Fruit fly (Drosophila melanogaster) whole organism, embryonic: ENCODE measurements around the gene SC35.
A peak's percentile ranks its signal among the peaks of the same experiment; 100 is the strongest.

Experiments used
- Adf1 ChIP-seq: fragments of 200-800 bp; sonication (Bioruptor generic); IDR thresholded peaks from 2 replicates; pipeline ENCODE4 v1.3.6; 2022; ENCODE audit warnings: missing biosample characterization, missing genetic modification characterization
- BEAF-32 ChIP-seq: fragments of 200-800 bp; sonication (Bioruptor generic); optimal IDR thresholded peaks from 3 replicates; lab custom pipeline; 2017; ENCODE audit warnings: missing biosample characterization, missing genetic modification characterization, mild to moderate bottlenecking, moderate library complexity, missing genetic modification reagents
- CG11093 ChIP-seq: fragments of 200-800 bp; sonication (Bioruptor generic); IDR thresholded peaks from 3 replicates; pipeline ENCODE4 v1.3.6; 2022; ENCODE audit warnings: missing biosample characterization, missing genetic modification characterization
- CG12155 ChIP-seq: fragments of 200-800 bp; sonication (Bioruptor generic); optimal IDR thresholded peaks from 3 replicates; lab custom pipeline; 2016; ENCODE audit warnings: missing biosample characterization, missing genetic modification characterization
- CG13287 ChIP-seq: fragments of 200-800 bp; sonication (Bioruptor generic); IDR thresholded peaks from 2 replicates; pipeline ENCODE4 v1.3.6; 2022; ENCODE audit warnings: missing biosample characterization, missing genetic modification characterization; ENCODE audit not compliant: partially characterized antibody
- CG14710 ChIP-seq: fragments of 200-800 bp; sonication (Bioruptor generic); optimal IDR thresholded peaks from 3 replicates; lab custom pipeline; 2019; ENCODE audit warnings: missing biosample characterization, mild to moderate bottlenecking, missing genetic modification characterization, moderate library complexity
- CG1602 ChIP-seq: fragments of 200-800 bp; sonication (Bioruptor generic); optimal IDR thresholded peaks from 3 replicates; lab custom pipeline; 2016; ENCODE audit warnings: missing biosample characterization, missing genetic modification characterization
- CG17385 ChIP-seq: fragments of 200-800 bp; sonication (Bioruptor generic); optimal IDR thresholded peaks from 3 replicates; lab custom pipeline; 2018; ENCODE audit warnings: missing biosample characterization, mild to moderate bottlenecking, missing genetic modification characterization
- CG17829 ChIP-seq: fragments of 200-800 bp; optimal IDR thresholded peaks from 2 replicates; lab custom pipeline; 2019; ENCODE audit warnings: missing biosample characterization, mild to moderate bottlenecking, missing genetic modification characterization, moderate library complexity
- CG18011 ChIP-seq: fragments of 200-800 bp; sonication (Bioruptor generic); optimal IDR thresholded peaks from 2 replicates; lab custom pipeline; 2017; ENCODE audit warnings: missing biosample characterization, missing genetic modification characterization, mild to moderate bottlenecking, moderate library complexity, missing genotype
- CG30020 ChIP-seq: fragments of 200-800 bp; optimal IDR thresholded peaks from 2 replicates; lab custom pipeline; 2019; ENCODE audit warnings: missing biosample characterization, mild to moderate bottlenecking, missing genetic modification characterization, moderate library complexity
- CG31365 ChIP-seq: fragments of 200-800 bp; sonication (Bioruptor generic); optimal IDR thresholded peaks from 2 replicates; lab custom pipeline; 2018; ENCODE audit warnings: missing biosample characterization, mild to moderate bottlenecking, missing genetic modification characterization
- CG3281 ChIP-seq: fragments of 200-800 bp; sonication (Bioruptor generic); optimal IDR thresholded peaks from 3 replicates; lab custom pipeline; 2017; ENCODE audit warnings: missing biosample characterization, mild to moderate bottlenecking, missing genetic modification characterization
- CG4854 ChIP-seq: fragments of 200-800 bp; sonication (Bioruptor generic); optimal IDR thresholded peaks from 2 replicates; lab custom pipeline; 2016; ENCODE audit warnings: missing biosample characterization, missing genetic modification characterization, inconsistent platforms
- CG6683 ChIP-seq: fragments of 200-800 bp; sonication (Bioruptor generic); optimal IDR thresholded peaks from 2 replicates; lab custom pipeline; 2017; ENCODE audit warnings: missing biosample characterization, mild to moderate bottlenecking, missing genetic modification characterization, missing genetic modification reagents
- CG6765 ChIP-seq: fragments of 200-800 bp; sonication (Bioruptor generic); optimal IDR thresholded peaks from 3 replicates; lab custom pipeline; 2017; ENCODE audit warnings: missing biosample characterization, mild to moderate bottlenecking, missing genetic modification characterization
- CG6813 ChIP-seq: fragments of 200-800 bp; sonication (Bioruptor generic); optimal IDR thresholded peaks from 2 replicates; lab custom pipeline; 2017; ENCODE audit warnings: missing biosample characterization, missing genetic modification characterization, mild to moderate bottlenecking, moderate library complexity, missing genetic modification reagents
- CG8765 ChIP-seq: fragments of 200-800 bp; sonication (Bioruptor generic); IDR thresholded peaks from 2 replicates; pipeline ENCODE4 v1.3.6; 2022; ENCODE audit warnings: missing biosample characterization, missing genetic modification characterization
- Dbx ChIP-seq: fragments of 200-800 bp; sonication (Bioruptor generic); IDR thresholded peaks from 3 replicates; pipeline ENCODE4 v1.3.6; 2022; ENCODE audit warnings: missing biosample characterization, missing genetic modification characterization
- Doc2 ChIP-seq: fragments of 200-800 bp; sonication (Bioruptor generic); IDR thresholded peaks from 2 replicates; pipeline ENCODE4 v1.3.6; 2022; ENCODE audit warnings: missing biosample characterization, missing genetic modification characterization
- Doc3 ChIP-seq: fragments of 200-800 bp; sonication (Bioruptor generic); IDR thresholded peaks from 3 replicates; pipeline ENCODE4 v1.3.6; 2022; ENCODE audit warnings: missing biosample characterization, missing genetic modification characterization; ENCODE audit not compliant: partially characterized antibody
- HLH4C ChIP-seq: fragments of 200-800 bp; sonication (Bioruptor generic); IDR thresholded peaks from 3 replicates; pipeline ENCODE4 v1.3.6; 2022; ENCODE audit warnings: missing biosample characterization, missing genetic modification characterization; ENCODE audit not compliant: partially characterized antibody
- MBD-R2 ChIP-seq: fragments of 200-800 bp; sonication (Bioruptor generic); IDR thresholded peaks from 2 replicates; pipeline ENCODE4 v1.3.6; 2022; ENCODE audit warnings: missing biosample characterization, missing genetic modification characterization
- Med ChIP-seq: fragments of 200-800 bp; sonication (Bioruptor generic); peaks from one replicate; lab custom pipeline; 2016; ENCODE audit warnings: missing biosample characterization, missing genetic modification characterization, mild to moderate bottlenecking, inconsistent platforms, moderate library complexity
- Meics ChIP-seq: fragments of 200-800 bp; sonication (Bioruptor generic); optimal IDR thresholded peaks from 2 replicates; lab custom pipeline; 2017; ENCODE audit warnings: missing biosample characterization, mild to moderate bottlenecking, missing genetic modification characterization
- NFAT ChIP-seq: fragments of 200-800 bp; sonication (Bioruptor generic); IDR thresholded peaks from 2 replicates; pipeline ENCODE4 v1.3.6; 2022; ENCODE audit warnings: missing biosample characterization, missing genetic modification characterization
- NK7.1 ChIP-seq: fragments of 200-800 bp; sonication (Bioruptor generic); optimal IDR thresholded peaks from 3 replicates; lab custom pipeline; 2016; ENCODE audit warnings: missing biosample characterization, missing genetic modification characterization
- NfI ChIP-seq: fragments of 200-800 bp; sonication (Bioruptor generic); optimal IDR thresholded peaks from 3 replicates; lab custom pipeline; 2018; ENCODE audit warnings: missing biosample characterization, mild to moderate bottlenecking, missing genetic modification characterization, moderate library complexity
- PHDP ChIP-seq: fragments of 200-800 bp; sonication (Bioruptor generic); optimal IDR thresholded peaks from 3 replicates; lab custom pipeline; 2018; ENCODE audit warnings: missing biosample characterization, mild to moderate bottlenecking, missing genetic modification characterization, moderate library complexity
- bigmax ChIP-seq: fragments of 200-800 bp; sonication (Bioruptor generic); optimal IDR thresholded peaks from 2 replicates; lab custom pipeline; 2018; ENCODE audit warnings: missing biosample characterization, mild to moderate bottlenecking, missing genetic modification characterization
- bowl ChIP-seq: fragments of 200-800 bp; sonication (Bioruptor generic); IDR thresholded peaks from 2 replicates; pipeline ENCODE4 v1.3.6; 2022; ENCODE audit warnings: missing biosample characterization, missing genetic modification characterization
- croc ChIP-seq: fragments of 200-800 bp; sonication (Bioruptor generic); conservative IDR thresholded peaks from 3 replicates; pipeline ENCODE4 v1.3.6; 2022; ENCODE audit warnings: missing biosample characterization, missing genetic modification characterization
- dm ChIP-seq: fragments of 200-800 bp; sonication (Bioruptor generic); optimal IDR thresholded peaks from 3 replicates; lab custom pipeline; 2016; ENCODE audit warnings: missing biosample characterization, missing genetic modification characterization
- grau ChIP-seq: fragments of 200-800 bp; optimal IDR thresholded peaks from 3 replicates; lab custom pipeline; 2019; ENCODE audit warnings: missing biosample characterization, mild to moderate bottlenecking, missing genetic modification characterization, moderate library complexity
- hbn ChIP-seq: fragments of 200-800 bp; sonication (Bioruptor generic); IDR thresholded peaks from 2 replicates; pipeline ENCODE4 v1.3.6; 2022; ENCODE audit warnings: missing biosample characterization, missing genetic modification characterization; ENCODE audit not compliant: partially characterized antibody
- mirr ChIP-seq: fragments of 200-800 bp; sonication (Bioruptor generic); optimal IDR thresholded peaks from 3 replicates; lab custom pipeline; 2018; ENCODE audit warnings: missing biosample characterization, mild to moderate bottlenecking, missing genetic modification characterization
- nerfin-1 ChIP-seq: fragments of 200-800 bp; sonication (Bioruptor generic); optimal IDR thresholded peaks from 3 replicates; lab custom pipeline; 2019; ENCODE audit warnings: missing biosample characterization, mild to moderate bottlenecking, missing genetic modification characterization, moderate library complexity
- nmo ChIP-seq: fragments of 200-800 bp; sonication (Bioruptor generic); optimal IDR thresholded peaks from 2 replicates; lab custom pipeline; 2018; ENCODE audit warnings: missing biosample characterization, mild to moderate bottlenecking, missing genetic modification characterization, moderate library complexity
- onecut ChIP-seq: fragments of 200-800 bp; sonication (Bioruptor generic); IDR thresholded peaks from 2 replicates; pipeline ENCODE4 v1.3.6; 2022; ENCODE audit warnings: missing biosample characterization, missing genetic modification characterization
- prd ChIP-seq, 3 experiments: fragments of >200 bp in 2 of 3; fragments of 200-800 bp in 1 of 3; sonication (Bioruptor generic) in 1 of 3; optimal IDR thresholded peaks in 2 of 3; IDR thresholded peaks in 1 of 3; 2 replicates in 2 of 3; 3 replicates in 1 of 3; pipeline versions ENCODE4 v1.3.6 to Lab custom; 2017 to 2022; ENCODE audit warnings: missing biosample characterization in 1 of 3, missing genetic modification characterization in 1 of 3
- sisA ChIP-seq: fragments of 200-800 bp; sonication (Bioruptor generic); IDR thresholded peaks from 2 replicates; pipeline ENCODE4 v1.3.6; 2022; ENCODE audit warnings: missing biosample characterization, missing genetic modification characterization
- slbo ChIP-seq: fragments of 200-800 bp; sonication (Bioruptor generic); IDR thresholded peaks from 2 replicates; pipeline ENCODE4 v1.3.6; 2022; ENCODE audit warnings: missing biosample characterization, missing genetic modification characterization
- sr ChIP-seq: fragments of 200-800 bp; sonication (Bioruptor generic); IDR thresholded peaks from 3 replicates; pipeline ENCODE4 v1.3.6; 2022; ENCODE audit warnings: missing biosample characterization, missing genetic modification characterization
- tap ChIP-seq: fragments of 200-800 bp; optimal IDR thresholded peaks from 3 replicates; lab custom pipeline; 2019; ENCODE audit warnings: missing biosample characterization, mild to moderate bottlenecking, missing genetic modification characterization, moderate library complexity
- trem ChIP-seq: fragments of 200-800 bp; optimal IDR thresholded peaks from 3 replicates; lab custom pipeline; 2019; ENCODE audit warnings: missing biosample characterization, mild to moderate bottlenecking, missing genetic modification characterization, moderate library complexity
- ttk ChIP-seq: fragments of 200-800 bp; sonication (Bioruptor generic); IDR thresholded peaks from 2 replicates; pipeline ENCODE4 v2.1.2; 2022; ENCODE audit warnings: missing biosample characterization, missing genetic modification characterization
- vvl ChIP-seq: fragments of 200-800 bp; sonication (Bioruptor generic); IDR thresholded peaks from 2 replicates; pipeline ENCODE4 v1.3.6; 2022; ENCODE audit warnings: missing biosample characterization, missing genetic modification characterization
- yki ChIP-seq: fragments of >200 bp; optimal IDR thresholded peaks from 3 replicates; lab custom pipeline; 2018
- zfh2 ChIP-seq: fragments of 200-800 bp; sonication (Bioruptor generic); optimal IDR thresholded peaks from 2 replicates; lab custom pipeline; 2016; ENCODE audit warnings: missing biosample characterization, missing genetic modification characterization

The SC35 gene

dm6 chr2L:12435976-12436771, 1.7 kb upstream of the SC35 start (continued):
- TF ChIP-seq CG3281 (GFP tag; lab: Kevin White, UChicago) = peak; percentile 1
- TF ChIP-seq dm (GFP tag; lab: Kevin White, UChicago) = peak; percentile 11
- TF ChIP-seq yki (lab: Kevin White, UChicago) = peak; percentile 35
- peak; percentile 81 for TF ChIP-seq bigmax (GFP tag; lab: Kevin White, UChicago)
- TF ChIP-seq NFAT = no peak
- TF ChIP-seq croc (GFP tag; lab: Robert Waterston, UW) = no peak
- TF ChIP-seq nerfin-1 (tag; lab: Kevin White, UChicago) = no peak
- no peak for TF ChIP-seq ttk (GFP tag; lab: Robert Waterston, UW)
- TF ChIP-seq CG17385 (GFP tag; lab: Kevin White, UChicago) = peak; percentile 20
- TF ChIP-seq nmo (GFP tag; lab: Kevin White, UChicago) = peak; percentile 6
- TF ChIP-seq CG8765 (GFP tag; lab: Robert Waterston, UW) = no peak
- TF ChIP-seq sisA (GFP tag; lab: Robert Waterston, UW) = no peak
- no peak for TF ChIP-seq NK7.1 (GFP tag; lab: Kevin White, UChicago)
- no peak for TF ChIP-seq bowl (GFP tag; lab: Robert Waterston, UW)
- TF ChIP-seq mirr = peak; percentile 41
- TF ChIP-seq HLH4C = no peak
- TF ChIP-seq CG30020 (tag; lab: Kevin White, UChicago) = no peak
- TF ChIP-seq CG17829 (tag; lab: Kevin White, UChicago) = no peak
- TF ChIP-seq PHDP (tag; lab: Kevin White, UChicago) = no peak
- TF ChIP-seq Dbx (GFP tag; lab: Robert Waterston, UW) = peak; percentile 63; the same call in 1 of the 3 replicates
- peak; percentile 2 for TF ChIP-seq grau
- no peak for TF ChIP-seq CG1602 (GFP tag; lab: Kevin White, UChicago)
- TF ChIP-seq CG11093 = no peak
- TF ChIP-seq CG6683 (GFP tag; lab: Kevin White, UChicago) = no peak
- TF ChIP-seq sr (GFP tag; lab: Robert Waterston, UW) = 0 out of 3 replicates have a peak, but pooled peaks have one; percentile 7
- peak; percentile 32 for TF ChIP-seq hbn (GFP tag; lab: Robert Waterston, UW)
- TF ChIP-seq Doc2 (GFP tag; lab: Robert Waterston, UW) = no peak
- TF ChIP-seq CG4854 = no peak
- TF ChIP-seq CG12155 (GFP tag; lab: Kevin White, UChicago) = peak; percentile 74
- peak; percentile 90 for TF ChIP-seq MBD-R2 (GFP tag; lab: Robert Waterston, UW)
- no peak for TF ChIP-seq CG6813 (GFP tag; lab: Kevin White, UChicago)
- peak; percentile 37; the same call in 1 of the 2 replicates for TF ChIP-seq CG13287
- no peak for TF ChIP-seq tap (tag; lab: Kevin White, UChicago)
- TF ChIP-seq Med (GFP tag; lab: Kevin White, UChicago) = peak; percentile 71
- no peak for TF ChIP-seq Doc3 (GFP tag; lab: Robert Waterston, UW)
- TF ChIP-seq slbo (GFP tag; lab: Robert Waterston, UW) = no peak
- no peak for TF ChIP-seq CG18011 (GFP tag; lab: Kevin White, UChicago)
- peak; percentile 5 for TF ChIP-seq zfh2 (GFP tag; lab: Kevin White, UChicago)
- peak; percentile 17 for TF ChIP-seq NfI (GFP tag; lab: Kevin White, UChicago)
- no peak for TF ChIP-seq onecut (GFP tag; lab: Robert Waterston, UW)
- TF ChIP-seq trem (tag; lab: Kevin White, UChicago) = peak; percentile 26
- TF ChIP-seq Meics (GFP tag; lab: Kevin White, UChicago) = peak; percentile 2
- TF ChIP-seq vvl (GFP tag; lab: Robert Waterston, UW) = peak; percentile 32; the same call in 1 of the 2 replicates
- peak; percentile 37 for TF ChIP-seq BEAF-32 (GFP tag; lab: Kevin White, UChicago)
- 0 out of 2 replicates have a peak, but pooled peaks have one; percentile 26 for TF ChIP-seq Adf1 (GFP tag; lab: Robert Waterston, UW)
- no peak for TF ChIP-seq prd (optimal IDR thresholded peaks at IDR 0.05; lab: Kevin White, UChicago)
- 0 out of 3 replicates have a peak, but pooled peaks have one; percentile 10 for TF ChIP-seq prd (GFP tag; IDR thresholded peaks at IDR 0.05; lab: Robert Waterston, UW)
- TF ChIP-seq CG6765 (GFP tag; lab: Kevin White, UChicago) = no peak
- no peak for TF ChIP-seq CG14710 (tag; lab: Kevin White, UChicago)
- no peak for TF ChIP-seq CG31365 (tag; lab: Kevin White, UChicago)
